Worm (Caenorhabditis elegans) whole organism, L4 larva: Measurements from ENCODE around the gene C48D5.3.

Source experiments
- F44E2.7 ChIP-seq: fragments of 200-800 bp; sonication (Bioruptor generic); IDR thresholded peaks from 2 replicates; pipeline ENCODE4 v2.1.2; 2022; ENCODE audit warnings: missing genetic modification characterization, missing compliant biosample characterization
- R02D3.7 ChIP-seq: fragments of 150-350 bp; sonication (generic microtip); optimal IDR thresholded peaks from 3 replicates; lab custom pipeline; 2014; ENCODE audit warnings: missing biosample characterization, missing genetic modification characterization
- T20F7.1 ChIP-seq: fragments of 200-800 bp; sonication (Bioruptor generic); optimal IDR thresholded peaks from 2 replicates; lab custom pipeline; 2018; ENCODE audit warnings: mild to moderate bottlenecking, missing genetic modification characterization, missing compliant biosample characterization
- T26A8.4 ChIP-seq: fragments of 200-800 bp; sonication (Bioruptor generic); IDR thresholded peaks from 2 replicates; pipeline ENCODE4 v1.3.6; 2022; ENCODE audit warnings: missing genetic modification characterization, missing compliant biosample characterization
- Y5F2A.4 ChIP-seq: fragments of 200-800 bp; sonication (Bioruptor generic); optimal IDR thresholded peaks from 2 replicates; lab custom pipeline; 2018; ENCODE audit warnings: mild to moderate bottlenecking, missing genetic modification characterization, missing compliant biosample characterization
- Y75B8A.6 ChIP-seq: fragments of 200-800 bp; sonication (Bioruptor generic); IDR thresholded peaks from 2 replicates; pipeline ENCODE4 v1.3.6; 2022; ENCODE audit warnings: missing genetic modification reagents, missing genetic modification characterization, missing compliant biosample characterization
- aha-1 ChIP-seq: fragments of 150-350 bp; peaks from one replicate; lab custom pipeline; 2014; ENCODE audit warnings: missing biosample characterization, missing genetic modification characterization
- arid-1 ChIP-seq: fragments of 200-800 bp; sonication (Bioruptor generic); conservative IDR thresholded peaks from 2 replicates; pipeline ENCODE4 v1.3.6; 2022; ENCODE audit warnings: missing genetic modification reagents, missing genetic modification characterization, missing compliant biosample characterization
- ceh-28 ChIP-seq: fragments of 150-350 bp; optimal IDR thresholded peaks from 2 replicates; lab custom pipeline; 2014; ENCODE audit warnings: missing biosample characterization, missing genetic modification reagents, missing genetic modification characterization
- ces-1 ChIP-seq: fragments of 150-350 bp; sonication (generic microtip); optimal IDR thresholded peaks from 4 replicates; lab custom pipeline; 2014; ENCODE audit warnings: missing biosample characterization, missing genetic modification reagents, missing genetic modification characterization
- cey-2 ChIP-seq: sonication (generic microtip); optimal IDR thresholded peaks from 3 replicates; lab custom pipeline; 2017; ENCODE audit warnings: missing genetic modification characterization, mild to moderate bottlenecking, missing compliant biosample characterization, antibody characterized with exemption, borderline replicate concordance; ENCODE audit not compliant: insufficient read depth
- ctbp-1 ChIP-seq: fragments of 200-800 bp; sonication (Bioruptor generic); IDR thresholded peaks from 2 replicates; pipeline ENCODE4 v1.3.6; 2022; ENCODE audit warnings: missing genetic modification reagents, missing genetic modification characterization, missing compliant biosample characterization
- daf-12 ChIP-seq: fragments of 150-350 bp; optimal IDR thresholded peaks from 2 replicates; lab custom pipeline; 2014; ENCODE audit warnings: missing biosample characterization, missing genetic modification reagents, missing genetic modification characterization
- daf-8 ChIP-seq: fragments of 200-800 bp; sonication (Bioruptor generic); IDR thresholded peaks from 2 replicates; pipeline ENCODE4 v1.3.6; 2022; ENCODE audit warnings: missing genetic modification characterization, missing compliant biosample characterization
- dmd-6 ChIP-seq: fragments of 200-800 bp; sonication (Bioruptor generic); IDR thresholded peaks from 2 replicates; pipeline ENCODE4 v1.3.6; 2022; ENCODE audit warnings: missing genetic modification reagents, missing genetic modification characterization, missing compliant biosample characterization
- dmd-8 ChIP-seq: fragments of 200-800 bp; sonication (Bioruptor generic); IDR thresholded peaks from 2 replicates; pipeline ENCODE4 v1.3.6; 2022; ENCODE audit warnings: missing genetic modification characterization, missing compliant biosample characterization
- fos-1 ChIP-seq: fragments of 150-350 bp; optimal IDR thresholded peaks from 2 replicates; lab custom pipeline; 2014; ENCODE audit warnings: missing biosample characterization, missing genetic modification characterization
- hmg-1.1 ChIP-seq: fragments of 200-800 bp; sonication (Bioruptor generic); IDR thresholded peaks from 2 replicates; pipeline ENCODE4 v1.3.6; 2022; ENCODE audit warnings: missing genetic modification reagents, missing genetic modification characterization, missing compliant biosample characterization
- lin-1 ChIP-seq: fragments of 200-800 bp; sonication (Bioruptor generic); IDR thresholded peaks from 2 replicates; pipeline ENCODE4 v1.3.6; 2022; ENCODE audit warnings: missing genetic modification reagents, missing genetic modification characterization, missing compliant biosample characterization
- lin-38 ChIP-seq: fragments of 200-800 bp; sonication (Bioruptor generic); IDR thresholded peaks from 2 replicates; pipeline ENCODE4 v1.3.6; 2022; ENCODE audit warnings: missing genetic modification reagents, missing genetic modification characterization, missing compliant biosample characterization
- lir-3 ChIP-seq: sonication (generic microtip); optimal IDR thresholded peaks from 2 replicates; lab custom pipeline; 2016; ENCODE audit warnings: mild to moderate bottlenecking, missing genetic modification characterization, missing compliant biosample characterization
- lsy-2 ChIP-seq, 2 experiments: fragments of 150-350 bp in 1 of 2; sonication (generic microtip) in 1 of 2; optimal IDR thresholded peaks; 2 replicates each; lab custom pipeline; 2014 to 2017; ENCODE audit warnings: missing biosample characterization in 2 of 2, missing genetic modification characterization in 2 of 2
- madf-5 ChIP-seq, 2 experiments: fragments of 200-800 bp; sonication (Bioruptor generic); IDR thresholded peaks; 2 replicates each; pipeline ENCODE4 v1.3.6; 2022; ENCODE audit warnings: missing compliant biosample characterization in 2 of 2, missing genetic modification characterization in 2 of 2
- mdl-1 ChIP-seq, 2 experiments: fragments of 150-350 bp in 1 of 2; sonication (generic microtip) in 1 of 2; optimal IDR thresholded peaks; 2 replicates each; lab custom pipeline; 2014 to 2017; ENCODE audit warnings: missing biosample characterization in 2 of 2, missing genetic modification characterization in 2 of 2
- mxl-3 ChIP-seq: fragments of 200-800 bp; sonication (Bioruptor generic); optimal IDR thresholded peaks from 2 replicates; lab custom pipeline; 2018; ENCODE audit warnings: mild to moderate bottlenecking, missing genetic modification characterization, missing compliant biosample characterization
- nhr-6 ChIP-seq: fragments of 150-350 bp; optimal IDR thresholded peaks from 2 replicates; lab custom pipeline; 2014; ENCODE audit warnings: missing biosample characterization, missing genetic modification characterization
- nhr-77 ChIP-seq: fragments of 150-350 bp; optimal IDR thresholded peaks from 2 replicates; lab custom pipeline; 2014; ENCODE audit warnings: missing biosample characterization, missing genetic modification characterization
- php-3 ChIP-seq: fragments of 200-800 bp; sonication (Bioruptor generic); IDR thresholded peaks from 2 replicates; pipeline ENCODE4 v1.3.6; 2022; ENCODE audit warnings: missing genetic modification reagents, missing genetic modification characterization, missing compliant biosample characterization
- rbr-2 ChIP-seq: sonication (generic microtip); optimal IDR thresholded peaks from 2 replicates; lab custom pipeline; 2016; ENCODE audit warnings: missing genotype, missing genetic modification characterization, missing compliant biosample characterization
- sdz-12 ChIP-seq: fragments of 200-800 bp; sonication (Bioruptor generic); optimal IDR thresholded peaks from 2 replicates; lab custom pipeline; 2018; ENCODE audit warnings: mild to moderate bottlenecking, missing genetic modification characterization, missing compliant biosample characterization
- set-16 ChIP-seq: fragments of 200-800 bp; sonication (Bioruptor generic); IDR thresholded peaks from 2 replicates; pipeline ENCODE4 v1.3.6; 2022; ENCODE audit warnings: missing genetic modification reagents, missing genetic modification characterization, missing compliant biosample characterization
- snpc-1.2 ChIP-seq: fragments of 200-800 bp; sonication (Bioruptor generic); IDR thresholded peaks from 2 replicates; pipeline ENCODE4 v1.3.6; 2022; ENCODE audit warnings: missing genetic modification reagents, missing genetic modification characterization, missing compliant biosample characterization
- snpc-4 ChIP-seq: fragments of 150-350 bp; optimal IDR thresholded peaks from 2 replicates; lab custom pipeline; 2014; ENCODE audit warnings: missing biosample characterization, missing genetic modification characterization
- unc-62 ChIP-seq, 3 experiments: fragments of 150-350 bp in 1 of 3; sonication (generic microtip); optimal IDR thresholded peaks in 2 of 3; peaks in 1 of 3; 1 replicate in 1 of 3; 2 replicates in 2 of 3; lab custom pipeline; 2014 to 2017; ENCODE audit warnings: missing biosample characterization in 3 of 3, missing genetic modification characterization in 3 of 3, missing genetic modification reagents in 3 of 3, missing genotype in 1 of 3
- zag-1 ChIP-seq: fragments of 150-350 bp; optimal IDR thresholded peaks from 2 replicates; lab custom pipeline; 2014; ENCODE audit warnings: missing biosample characterization, missing genetic modification characterization
- zfp-2 ChIP-seq: sonication (generic microtip); optimal IDR thresholded peaks from 2 replicates; lab custom pipeline; 2016; ENCODE audit warnings: mild to moderate bottlenecking, missing genetic modification characterization, missing compliant biosample characterization
- ztf-7 ChIP-seq: fragments of 150-350 bp; optimal IDR thresholded peaks from 2 replicates; lab custom pipeline; 2014; ENCODE audit warnings: missing biosample characterization, missing genetic modification characterization

Gene C48D5.3

ce11 chrIII:3566785-3567184 lies 14.8 kb downstream of the C48D5.3 start:
- TF ChIP-seq F44E2.7 (GFP tag; lab: Robert Waterston, UW) (no peak), php-3 (GFP tag; lab: Robert Waterston, UW) (no peak), set-16 (GFP tag; lab: Robert Waterston, UW) (peak; percentile 86), nhr-77 (no peak)

- TF ChIP-seq aha-1 (tag; lab: Kevin White, UChicago) (peak; percentile 58), arid-1 (GFP tag; lab: Robert Waterston, UW) (no peak)
Measured at ce11 chrIII:3564762-3565359, 16.7 kb downstream of the C48D5.3 start.

ce11 chrIII:3562276-3562675 lies 19.3 kb downstream of the C48D5.3 start:
- TF ChIP-seq snpc-4: no peak
- TF ChIP-seq hmg-1.1 (GFP tag; lab: Robert Waterston, UW): no peak
- peak in 1 of 2 experiments; percentile 65 for TF ChIP-seq unc-62 (GFP tag; optimal IDR thresholded peaks at IDR 0.05 in 1 of 2; lab: Kevin White, UChicago)
- TF ChIP-seq unc-62 (tag; optimal IDR thresholded peaks at IDR 0.05; lab: Kevin White, UChicago): no peak
- no peak for TF ChIP-seq madf-5 (GFP tag; IDR thresholded peaks at IDR 0.05; lab: Robert Waterston, UW)
- no peak for TF ChIP-seq daf-12
- no peak for TF ChIP-seq dmd-8 (GFP tag; lab: Robert Waterston, UW)
- TF ChIP-seq sdz-12: no peak
- no peak for TF ChIP-seq rbr-2
- peak; percentile 72 for TF ChIP-seq aha-1 (tag; lab: Kevin White, UChicago)

DNA sequence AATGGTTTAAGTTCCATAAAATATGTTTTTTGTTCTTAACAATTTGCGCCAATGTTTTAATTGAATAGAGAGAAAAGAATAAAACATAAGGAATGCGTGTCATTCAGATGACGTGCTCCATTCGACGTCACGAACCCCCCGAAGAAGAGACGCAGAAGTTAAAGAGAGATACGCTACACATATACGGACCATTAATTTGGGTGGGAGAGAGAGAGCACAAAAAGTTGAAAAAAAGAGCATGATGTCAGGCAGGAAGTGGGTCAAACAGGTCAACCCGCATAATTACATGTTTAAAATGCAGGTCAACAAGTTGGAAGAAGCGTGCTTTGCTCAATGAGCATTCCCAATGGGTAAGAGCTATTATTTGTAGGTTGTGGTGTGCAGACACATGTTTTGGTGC lies 21.3 kb downstream of the C48D5.3 start:
- TF ChIP-seq hmg-1.1 (GFP tag; lab: Robert Waterston, UW) (no peak), dmd-6 (no peak), ceh-28 (tag; lab: Kevin White, UChicago) (no peak), snpc-1.2 (GFP tag; lab: Robert Waterston, UW) (no peak), T26A8.4 (GFP tag; lab: Robert Waterston, UW) (no peak), Y5F2A.4 (GFP tag; lab: Kevin White, UChicago) (no peak), zag-1 (tag; lab: Kevin White, UChicago) (no peak), zfp-2 (tag; lab: Kevin White, UChicago) (no peak), mdl-1 (tag; optimal IDR thresholded peaks at IDR 0.05; lab: Kevin White, UChicago) (peak in 1 of 2 experiments; percentile 13), lsy-2 (tag; optimal IDR thresholded peaks at IDR 0.05; lab: Kevin White, UChicago) (peak in 1 of 2 experiments; percentile 31), T20F7.1 (GFP tag; lab: Kevin White, UChicago) (no peak)

DNA sequence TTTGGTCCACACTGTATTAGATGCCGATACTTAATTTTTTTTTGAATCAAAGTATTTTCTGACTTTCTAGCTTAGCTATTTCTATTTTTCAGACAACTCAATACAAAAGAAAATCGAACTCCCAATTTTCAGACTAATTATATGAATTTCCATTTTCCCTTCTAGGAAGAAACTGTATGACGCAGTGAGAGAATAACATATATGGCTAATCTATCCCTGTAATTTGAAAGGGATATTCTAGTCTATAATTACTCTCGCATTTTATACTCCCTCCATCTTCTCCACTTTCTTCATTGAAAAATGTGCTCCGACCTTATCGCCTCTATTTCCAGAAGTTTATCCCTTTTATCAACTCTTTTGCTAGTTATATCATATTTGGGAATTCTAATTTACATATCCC lies 28.2 kb downstream of the C48D5.3 start, which contains the start of gene C54C6.4:
Gene C54C6.4 (plus strand): TSS at position 301 of the 400 bp plus-strand sequence.
- no peak for TF ChIP-seq daf-8 (GFP tag; lab: Robert Waterston, UW)
- no peak for TF ChIP-seq lin-38
- TF ChIP-seq, all 104 proteins: peak for 0

DNA sequence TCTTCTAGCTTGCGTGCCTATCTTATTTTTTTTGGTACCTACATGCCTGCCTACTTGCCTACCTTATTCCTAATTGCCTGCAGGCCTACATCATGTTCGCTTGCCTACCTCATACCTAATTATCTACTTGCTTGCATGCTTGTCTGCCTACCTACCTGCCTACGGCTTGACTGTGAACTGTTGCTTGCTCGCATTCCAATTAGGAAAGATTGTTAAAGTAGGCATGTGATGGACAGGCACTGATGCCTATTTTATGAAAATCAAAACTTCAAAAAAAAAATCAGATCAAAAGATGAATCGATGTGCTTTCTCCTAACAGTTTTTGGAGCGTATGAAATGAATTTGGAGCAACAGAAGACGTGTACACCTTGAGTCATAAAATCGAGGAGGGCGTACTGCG lies 31.2 kb downstream of the C48D5.3 start:
- TF ChIP-seq lin-1 (GFP tag; lab: Robert Waterston, UW): no peak
- no peak for TF ChIP-seq nhr-6 (tag; lab: Kevin White, UChicago)
- peak; percentile 84 for TF ChIP-seq aha-1 (tag; lab: Kevin White, UChicago)
- TF ChIP-seq R02D3.7 (tag; lab: Kevin White, UChicago): no peak
- TF ChIP-seq, all 104 proteins: peak for 1

DNA sequence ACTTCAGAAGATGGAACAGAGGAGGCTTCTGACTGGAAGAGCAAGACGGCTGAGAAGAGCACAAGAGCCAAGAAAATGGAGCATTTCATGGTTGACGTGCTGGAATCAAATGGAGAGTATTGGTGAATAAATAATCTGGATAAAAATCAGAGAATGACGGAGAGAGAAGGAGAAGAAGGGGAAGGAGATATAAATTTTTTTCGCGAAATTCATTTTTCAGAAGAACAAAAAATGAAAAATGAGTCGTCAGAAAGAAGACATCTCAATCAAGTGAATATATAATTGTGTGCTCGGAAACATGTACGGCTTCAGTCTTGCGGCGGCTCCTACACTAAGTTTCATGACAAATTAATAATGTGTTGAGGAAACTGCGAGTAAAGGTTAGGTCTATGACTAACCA lies 31.8 kb downstream of the C48D5.3 start, which contains the start of gene C54C6.5:
Gene C54C6.5 (minus strand): TSS at position 101 of the 400 bp plus-strand sequence.
- TF ChIP-seq ztf-7: no peak
- TF ChIP-seq rbr-2: no peak
- TF ChIP-seq ces-1 (GFP tag; lab: Kevin White, UChicago): no peak
- TF ChIP-seq ctbp-1 (GFP tag; lab: Robert Waterston, UW): no peak
- TF ChIP-seq lir-3 (tag; lab: Kevin White, UChicago): no peak
- no peak for TF ChIP-seq mxl-3 (GFP tag; lab: Kevin White, UChicago)
- TF ChIP-seq cey-2 (tag; lab: Kevin White, UChicago): no peak
- no peak for TF ChIP-seq dmd-6
- TF ChIP-seq Y75B8A.6: no peak
- TF ChIP-seq zag-1 (tag; lab: Kevin White, UChicago): no peak
- TF ChIP-seq madf-5 (GFP tag; IDR thresholded peaks at IDR 0.05; lab: Robert Waterston, UW): no peak
- TF ChIP-seq fos-1 (tag; lab: Kevin White, UChicago): no peak
